Worm (Caenorhabditis elegans): Measurements from ENCODE around the gene F57B1.5.

DNA sequence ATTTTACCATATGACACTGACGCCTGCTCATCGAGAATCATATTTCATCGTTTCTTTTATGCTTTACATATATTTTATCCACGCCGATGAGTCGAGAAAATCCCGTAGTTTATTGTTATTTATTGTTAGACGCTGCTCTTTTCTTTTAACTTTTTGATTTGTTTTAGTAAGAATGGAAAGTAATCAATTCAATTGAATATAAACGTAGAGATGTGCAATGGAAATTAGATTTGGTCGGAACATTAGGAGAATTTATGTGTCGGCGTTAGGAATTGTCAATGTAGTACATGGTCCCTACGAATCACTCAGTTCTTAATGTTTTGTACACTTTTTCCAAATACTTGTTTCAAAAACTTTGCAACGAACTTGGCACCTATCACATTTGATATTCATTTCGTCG lies 42.3 kb upstream of the F57B1.5 start:
- TF ChIP-seq ama-1 (optimal IDR thresholded peaks at IDR 0.05) (no peak), ceh-36 (tag; optimal IDR thresholded peaks at IDR 0.05) (no peak), tbx-11 (GFP tag; IDR thresholded peaks at IDR 0.05) (no peak), ets-7 (tag; optimal IDR thresholded peaks at IDR 0.05) (no peak), flt-1 (GFP tag; IDR thresholded peaks at IDR 0.05) (no peak), tra-4 (tag; optimal IDR thresholded peaks at IDR 0.05) (no peak), sea-1 (GFP tag; conservative IDR thresholded peaks at IDR 0.05) (no peak), hmbx-1 (tag; optimal IDR thresholded peaks at IDR 0.05) (no peak)
